Worm (Caenorhabditis elegans) whole organism, L2 larva: ENCODE data around the gene F42A10.5.
A peak's percentile ranks its signal among the peaks of the same experiment; 100 is the strongest.

Experiments used
- R02D3.7 ChIP-seq: fragments of 150-350 bp; optimal IDR thresholded peaks from 2 replicates; lab custom pipeline; 2014; ENCODE audit warnings: missing biosample characterization, missing genetic modification characterization
- ZK546.5 ChIP-seq: sonication (generic microtip); optimal IDR thresholded peaks from 2 replicates; lab custom pipeline; 2017; ENCODE audit warnings: missing biosample characterization, missing genetic modification characterization
- ama-1 ChIP-seq: fragments of 150-350 bp; optimal IDR thresholded peaks from 2 replicates; lab custom pipeline; 2018; ENCODE audit warnings: inconsistent platforms
- elt-1 ChIP-seq: fragments of 150-350 bp; optimal IDR thresholded peaks from 2 replicates; lab custom pipeline; 2014; ENCODE audit warnings: missing biosample characterization, missing genetic modification characterization
- lin-39 ChIP-seq: fragments of 150-350 bp; optimal IDR thresholded peaks from 2 replicates; lab custom pipeline; 2014; ENCODE audit warnings: missing biosample characterization, missing genetic modification reagents, missing genetic modification characterization
- mab-5 ChIP-seq: fragments of 150-350 bp; optimal IDR thresholded peaks from 2 replicates; lab custom pipeline; 2014; ENCODE audit warnings: missing biosample characterization, missing genetic modification characterization
- nhr-11 ChIP-seq: fragments of 150-350 bp; optimal IDR thresholded peaks from 2 replicates; lab custom pipeline; 2014; ENCODE audit warnings: missing biosample characterization, missing genetic modification characterization
- nhr-21 ChIP-seq: fragments of 150-350 bp; optimal IDR thresholded peaks from 2 replicates; lab custom pipeline; 2014; ENCODE audit warnings: missing biosample characterization, missing genetic modification characterization
- nhr-237 ChIP-seq: fragments of 150-350 bp; optimal IDR thresholded peaks from 2 replicates; lab custom pipeline; 2014; ENCODE audit warnings: missing biosample characterization, missing genetic modification characterization
- nhr-77 ChIP-seq: fragments of 150-350 bp; optimal IDR thresholded peaks from 2 replicates; lab custom pipeline; 2014; ENCODE audit warnings: missing biosample characterization, missing genetic modification characterization
- sma-3 ChIP-seq: sonication (generic microtip); optimal IDR thresholded peaks from 2 replicates; lab custom pipeline; 2016; ENCODE audit warnings: missing genetic modification reagents, missing genetic modification characterization, missing compliant biosample characterization
- unc-55 ChIP-seq: fragments of 150-350 bp; sonication (generic microtip); optimal IDR thresholded peaks from 3 replicates; lab custom pipeline; 2014; ENCODE audit warnings: missing biosample characterization, missing genetic modification reagents, missing genetic modification characterization

ce11 chrIII:6139932-6140612, 33.2 kb downstream of the F42A10.5 start:
- no peak for TF ChIP-seq nhr-21 (tag; lab: Kevin White, UChicago)
- no peak for TF ChIP-seq sma-3
- peak; percentile 60 for TF ChIP-seq unc-55 (GFP tag; lab: Kevin White, UChicago)
- TF ChIP-seq ama-1: no peak
- TF ChIP-seq nhr-77: no peak
- TF ChIP-seq R02D3.7 (tag; lab: Kevin White, UChicago): no peak
- no peak for TF ChIP-seq nhr-237 (tag; lab: Kevin White, UChicago)
- TF ChIP-seq elt-1: no peak
- TF ChIP-seq mab-5 (tag; lab: Kevin White, UChicago): no peak
- no peak for TF ChIP-seq lin-39
- TF ChIP-seq ZK546.5: no peak
- no peak for TF ChIP-seq nhr-11
